Worm (Caenorhabditis elegans): ENCODE results near the gene Y62H9A.7.
A peak's percentile ranks its signal among the peaks of the same experiment; 100 is the strongest.

The Y62H9A.7 gene

ce11 chrX:11934933-11935332 is 49.5 kb upstream of the Y62H9A.7 start (continued):
- TF ChIP-seq gei-8 (GFP tag; optimal IDR thresholded peaks at IDR 0.05) (no peak), ceh-44 (GFP tag; IDR thresholded peaks at IDR 0.05) (0 out of 2 replicates have a peak, but pooled peaks have one; percentile 16), attf-4 (tag; optimal IDR thresholded peaks at IDR 0.05) (no peak), cey-2 (tag; optimal IDR thresholded peaks at IDR 0.05; ENCODE audit: borderline replicate concordance, insufficient read depth) (no peak), mep-1 (tag; optimal IDR thresholded peaks at IDR 0.05) (no peak), pqm-1 (tag; optimal IDR thresholded peaks at IDR 0.05) (no peak), lin-38 (GFP tag; IDR thresholded peaks at IDR 0.05) (peak; percentile 71), hmg-1.1 (GFP tag; IDR thresholded peaks at IDR 0.05) (peak; percentile 92), snpc-1.2 (GFP tag; IDR thresholded peaks at IDR 0.05) (peak; percentile 87), ceh-82 (tag; optimal IDR thresholded peaks at IDR 0.05) (no peak), ztf-7 (tag; optimal IDR thresholded peaks at IDR 0.05) (peak; percentile 31), dpl-1 (GFP tag; optimal IDR thresholded peaks at IDR 0.05) (no peak), F44E2.7 (GFP tag; IDR thresholded peaks at IDR 0.05) (peak; percentile 63; the same call in 1 of the 2 replicates), nhr-41 (GFP tag; IDR thresholded peaks at IDR 0.05) (0 out of 2 replicates have a peak, but pooled peaks have one; percentile 33), unc-130 (GFP tag; optimal IDR thresholded peaks at IDR 0.05) (peak; percentile 16)

ce11 chrX:11933547-11933946 is 48.1 kb upstream of the Y62H9A.7 start:
- no peak for TF ChIP-seq unc-39 (tag; optimal IDR thresholded peaks at IDR 0.05)
- peak; percentile 67; the same call in 1 of the 2 replicates for TF ChIP-seq pha-4 (GFP tag; IDR thresholded peaks at IDR 0.05)
- TF ChIP-seq pha-4 (tag; optimal IDR thresholded peaks at IDR 0.05), result no peak
- TF ChIP-seq ceh-44 (GFP tag; IDR thresholded peaks at IDR 0.05), result 0 out of 2 replicates have a peak, but pooled peaks have one; percentile 49
- TF ChIP-seq daf-19 (GFP tag; conservative IDR thresholded peaks at IDR 0.05), result 0 out of 2 replicates have a peak, but pooled peaks have one; percentile 45
- TF ChIP-seq unc-130 (GFP tag; optimal IDR thresholded peaks at IDR 0.05), result no peak
- TF ChIP-seq lin-38 (GFP tag; IDR thresholded peaks at IDR 0.05), result no peak
- TF ChIP-seq daf-16 (GFP tag; optimal IDR thresholded peaks at IDR 0.05), result peak in 1 of 2 experiments; percentile 41
- TF ChIP-seq daf-16 (tag; optimal IDR thresholded peaks at IDR 0.05), result peak; percentile 41
- peak; percentile 66; the same call in 1 of the 2 replicates for TF ChIP-seq vab-7 (GFP tag; IDR thresholded peaks at IDR 0.05)
- TF ChIP-seq aha-1 (tag), result peak; percentile 33
- TF ChIP-seq mes-2 (tag; optimal IDR thresholded peaks at IDR 0.05; ENCODE audit: poor library complexity, severe bottlenecking), result no peak
- TF ChIP-seq Y48G9A.11 (GFP tag; IDR thresholded peaks at IDR 0.05), result peak; percentile 75
- 0 out of 2 replicates have a peak, but pooled peaks have one; percentile 10 for TF ChIP-seq nhr-41 (GFP tag; IDR thresholded peaks at IDR 0.05)
- TF ChIP-seq snpc-1.2 (GFP tag; IDR thresholded peaks at IDR 0.05), result peak; percentile 93
- no peak for TF ChIP-seq nhr-10 (tag; optimal IDR thresholded peaks at IDR 0.05)
- TF ChIP-seq dmd-8 (GFP tag; IDR thresholded peaks at IDR 0.05), result peak; percentile 84
- no peak for TF ChIP-seq gei-8 (GFP tag; optimal IDR thresholded peaks at IDR 0.05)
- TF ChIP-seq tra-1 (GFP tag; IDR thresholded peaks at IDR 0.05), result peak; percentile 65
- TF ChIP-seq lir-3 (tag; optimal IDR thresholded peaks at IDR 0.05), result peak; percentile 7
- TF ChIP-seq lim-7 (GFP tag; IDR thresholded peaks at IDR 0.05), result peak; percentile 82; the same call in 1 of the 2 replicates

- TF ChIP-seq snpc-1.2 (GFP tag; IDR thresholded peaks at IDR 0.05), result no peak
- no peak for TF ChIP-seq zip-11 (GFP tag; IDR thresholded peaks at IDR 0.05)
- TF ChIP-seq duxl-1 (tag; optimal IDR thresholded peaks at IDR 0.05; ENCODE audit: poor library complexity), result no peak
- no peak for TF ChIP-seq nhr-111 (GFP tag; optimal IDR thresholded peaks at IDR 0.05)
- TF ChIP-seq lin-13 (GFP tag; optimal IDR thresholded peaks at IDR 0.05), result no peak
- no peak for TF ChIP-seq mxl-2 (GFP tag; conservative IDR thresholded peaks at IDR 0.05)
- TF ChIP-seq nhr-237 (tag; optimal IDR thresholded peaks at IDR 0.05), result no peak
- TF ChIP-seq lsy-2 (tag; optimal IDR thresholded peaks at IDR 0.05), result no peak
- no peak for TF ChIP-seq mdl-1 (tag; optimal IDR thresholded peaks at IDR 0.05)
- no peak for TF ChIP-seq dve-1 (tag; optimal IDR thresholded peaks at IDR 0.05; ENCODE audit: insufficient read depth)
- no peak for TF ChIP-seq tag-97 (GFP tag; IDR thresholded peaks at IDR 0.05)
- TF ChIP-seq T20F7.1 (GFP tag; optimal IDR thresholded peaks at IDR 0.05), result no peak
- no peak for TF ChIP-seq skn-1 (tag; optimal IDR thresholded peaks at IDR 0.05)
- no peak for TF ChIP-seq pha-4 (GFP tag; IDR thresholded peaks at IDR 0.05)
- TF ChIP-seq pha-4 (tag; optimal IDR thresholded peaks at IDR 0.05), result no peak
- no peak for TF ChIP-seq php-3 (GFP tag; IDR thresholded peaks at IDR 0.05)
- no peak for TF ChIP-seq ama-1 (optimal IDR thresholded peaks at IDR 0.05)
These were observed 46.1 kb upstream of the Y62H9A.7 start, which contains the start of gene dot-1.4 for ce11 chrX:11931559-11931958. Gene dot-1.4, minus strand, starts transcription at chrX:11931659.
